Fruit fly (Drosophila melanogaster): ENCODE data around the gene CG33116.

The CG33116 gene

dm6 chr2L:19571574-19572495 lies 38.6 kb downstream of the CG33116 start:
- TF ChIP-seq chinmo (GFP tag; IDR thresholded peaks at IDR 0.05; ENCODE audit: partially characterized antibody) (peak; percentile 97), jing (GFP tag; optimal IDR thresholded peaks at IDR 0.05) (no peak), bbx (GFP tag; IDR thresholded peaks at IDR 0.05; ENCODE audit: partially characterized antibody) (peak; percentile 36), BtbVII (GFP tag; optimal IDR thresholded peaks at IDR 0.05) (peak; percentile 0), CG13775 (GFP tag; optimal IDR thresholded peaks at IDR 0.05) (no peak), CG6791 (GFP tag; IDR thresholded peaks at IDR 0.05; ENCODE audit: partially characterized antibody) (peak; percentile 50; the same call in 2 of the 3 replicates), al (GFP tag; IDR thresholded peaks at IDR 0.05) (no peak), Adf1 (GFP tag; IDR thresholded peaks at IDR 0.05) (peak; percentile 53; the same call in 1 of the 2 replicates), CG8290 (GFP tag; optimal IDR thresholded peaks at IDR 0.05) (no peak), CG8290 (tag; optimal IDR thresholded peaks at IDR 0.05) (peak in 1 of 2 experiments; percentile 41), CG34376 (GFP tag; optimal IDR thresholded peaks at IDR 0.05) (no peak), ci (GFP tag; IDR thresholded peaks at IDR 0.05) (peak; percentile 32; the same call in 1 of the 3 replicates), zen (tag; optimal IDR thresholded peaks at IDR 0.05) (no peak), amos (GFP tag; IDR thresholded peaks at IDR 0.05; ENCODE audit: partially characterized antibody) (0 out of 2 replicates have a peak, but pooled peaks have one; percentile 11), zfh1 (GFP tag; IDR thresholded peaks at IDR 0.05) (no peak), cg (GFP tag; optimal IDR thresholded peaks at IDR 0.05) (peak; percentile 98), CG17328 (GFP tag; IDR thresholded peaks at IDR 0.05) (no peak), pros (GFP tag; optimal IDR thresholded peaks at IDR 0.05) (peak; percentile 79), CG10959 (GFP tag; IDR thresholded peaks at IDR 0.05) (no peak), D19B (GFP tag; optimal IDR thresholded peaks at IDR 0.05) (no peak), z (GFP tag; IDR thresholded peaks at IDR 0.05) (peak; percentile 76; the same call in 2 of the 3 replicates), hkb (optimal IDR thresholded peaks at IDR 0.05) (peak; percentile 51), hkb (GFP tag; IDR thresholded peaks at IDR 0.05) (peak; percentile 77), sqz (GFP tag; optimal IDR thresholded peaks at IDR 0.05) (peak; percentile 94), vvl (GFP tag; IDR thresholded peaks at IDR 0.05) (peak; percentile 69), ham (GFP tag; IDR thresholded peaks at IDR 0.05) (no peak), sna (GFP tag; IDR thresholded peaks at IDR 0.05; ENCODE audit: partially characterized antibody) (0 out of 2 replicates have a peak, but pooled peaks have one; percentile 37), sd (tag; optimal IDR thresholded peaks at IDR 0.05) (peak; percentile 100), CG12155 (GFP tag; optimal IDR thresholded peaks at IDR 0.05) (no peak), CG15479 (GFP tag; optimal IDR thresholded peaks at IDR 0.05) (peak; percentile 94), gcm2 (GFP tag; optimal IDR thresholded peaks at IDR 0.05) (no peak), CG32532 (GFP tag; IDR thresholded peaks at IDR 0.05) (0 out of 2 replicates have a peak, but pooled peaks have one; percentile 17), Drgx (GFP tag; IDR thresholded peaks at IDR 0.05) (0 out of 2 replicates have a peak, but pooled peaks have one; percentile 43), CG4360 (GFP tag; IDR thresholded peaks at IDR 0.05) (peak; percentile 94), CG13296 (GFP tag; optimal IDR thresholded peaks at IDR 0.05) (no peak), peb (GFP tag; IDR thresholded peaks at IDR 0.05) (no peak), gro (GFP tag; optimal IDR thresholded peaks at IDR 0.05) (peak; percentile 38), CG7556 (GFP tag; optimal IDR thresholded peaks at IDR 0.05) (no peak), exex (tag; optimal IDR thresholded peaks at IDR 0.05) (no peak), Ssrp (tag; optimal IDR thresholded peaks at IDR 0.05) (peak; percentile 0), ewg (GFP tag; optimal IDR thresholded peaks at IDR 0.05) (peak; percentile 74), lola (GFP tag; optimal IDR thresholded peaks at IDR 0.05) (peak in 1 of 3 experiments; percentile 66), unc-4 (GFP tag; IDR thresholded peaks at IDR 0.05; ENCODE audit: partially characterized antibody) (peak; percentile 31; the same call in 1 of the 2 replicates), HmgD (GFP tag; optimal IDR thresholded peaks at IDR 0.05) (peak; percentile 16), CG32767 (GFP tag; IDR thresholded peaks at IDR 0.05) (peak; percentile 82), Opbp (GFP tag; IDR thresholded peaks at IDR 0.05; ENCODE audit: partially characterized antibody) (peak; percentile 40; the same call in 1 of the 3 replicates), CG10321 (GFP tag; IDR thresholded peaks at IDR 0.05) (peak; percentile 27; the same call in 1 of the 2 replicates)
